Fruit fly (Drosophila melanogaster): ENCODE results near the gene CG17104.

Gene CG17104

dm6 chr2L:10676933-10677714, at the start of gene CG17104:
Gene CG17104, plus strand, starts transcription at chr2L:10677198.
- TF ChIP-seq noc (tag; optimal IDR thresholded peaks at IDR 0.05) = peak; percentile 38

- no peak for TF ChIP-seq noc (tag; optimal IDR thresholded peaks at IDR 0.05)
These were observed 44.3 kb upstream of the CG17104 start for dm6 chr2L:10632702-10633101.

DNA sequence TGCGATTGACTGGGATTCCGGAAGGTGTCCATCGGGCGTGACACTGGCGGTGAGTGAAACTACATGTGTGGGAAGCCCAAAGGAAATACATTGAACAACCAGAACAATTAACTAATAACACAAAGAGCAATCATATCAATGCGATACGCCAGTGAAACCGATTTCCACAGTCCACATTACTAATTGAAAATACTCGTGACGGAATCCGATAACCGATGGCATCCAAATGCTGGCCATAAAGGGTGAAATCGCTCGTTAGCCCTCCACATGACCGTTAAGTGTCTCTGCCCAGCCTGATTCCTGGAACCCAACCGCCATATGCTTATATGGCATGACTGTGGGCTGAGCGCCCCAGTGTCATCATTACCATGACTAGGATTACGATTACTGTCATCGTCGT, 38.6 kb upstream of the CG17104 start, which contains the start of gene CG7329:
Gene CG7329, minus strand, starts transcription at position 101 of the 400 bp plus-strand sequence.
- no peak for TF ChIP-seq noc (tag; optimal IDR thresholded peaks at IDR 0.05)

DNA sequence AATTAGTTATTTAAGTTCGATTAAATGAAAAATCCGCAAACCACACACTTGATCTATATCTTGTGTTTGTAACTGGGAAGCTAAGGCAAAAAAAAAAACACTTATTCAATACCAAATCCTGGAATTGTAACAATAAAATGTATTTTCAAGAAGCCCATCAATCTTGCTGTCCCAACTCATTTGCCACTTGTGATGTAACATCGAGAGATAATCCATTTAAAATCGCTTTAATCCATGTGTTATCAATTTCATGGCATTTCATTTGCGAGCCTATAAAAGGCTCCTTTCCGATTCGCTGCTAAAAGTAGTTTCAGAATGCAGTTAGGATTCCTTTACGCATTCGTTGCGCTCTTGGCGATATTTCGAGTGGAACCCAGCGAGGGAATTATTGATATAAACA, 37.4 kb upstream of the CG17104 start, which contains the start of gene CG31872:
Gene CG31872, plus strand, starts transcription at position 301 of the 400 bp plus-strand sequence.
- no peak for TF ChIP-seq noc (tag; optimal IDR thresholded peaks at IDR 0.05)

- TF ChIP-seq noc (tag; optimal IDR thresholded peaks at IDR 0.05) = no peak
These were observed 33.3 kb upstream of the CG17104 start, which contains the start of gene CG18284 for dm6 chr2L:10643671-10644070. Gene CG18284, plus strand, starts transcription at chr2L:10643971.

- no peak for TF ChIP-seq noc (tag; optimal IDR thresholded peaks at IDR 0.05)
These were observed 30.9 kb upstream of the CG17104 start, which contains the start of gene CG17097 for dm6 chr2L:10646115-10646514. Gene CG17097, plus strand, starts transcription at chr2L:10646415.

DNA sequence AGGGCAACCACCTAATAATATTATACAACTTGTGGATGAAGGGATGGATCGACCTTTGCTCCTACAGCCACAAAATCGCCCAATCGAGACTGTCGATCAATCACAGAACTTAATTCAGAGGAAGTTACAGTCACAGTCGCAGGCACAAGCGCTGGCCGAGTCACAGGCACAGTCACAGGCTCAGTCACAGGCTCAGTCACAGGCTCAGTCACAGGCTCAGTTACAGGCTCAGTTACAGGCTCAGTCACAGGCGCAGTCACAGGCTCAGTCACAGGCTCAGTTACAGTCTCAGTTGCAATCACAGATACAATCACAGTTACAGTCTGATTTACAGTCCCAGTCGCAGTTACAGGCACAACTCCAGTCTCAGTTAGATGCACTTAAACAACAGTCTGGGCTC, 30.3 kb upstream of the CG17104 start:
- TF ChIP-seq noc (tag; optimal IDR thresholded peaks at IDR 0.05) = no peak

DNA sequence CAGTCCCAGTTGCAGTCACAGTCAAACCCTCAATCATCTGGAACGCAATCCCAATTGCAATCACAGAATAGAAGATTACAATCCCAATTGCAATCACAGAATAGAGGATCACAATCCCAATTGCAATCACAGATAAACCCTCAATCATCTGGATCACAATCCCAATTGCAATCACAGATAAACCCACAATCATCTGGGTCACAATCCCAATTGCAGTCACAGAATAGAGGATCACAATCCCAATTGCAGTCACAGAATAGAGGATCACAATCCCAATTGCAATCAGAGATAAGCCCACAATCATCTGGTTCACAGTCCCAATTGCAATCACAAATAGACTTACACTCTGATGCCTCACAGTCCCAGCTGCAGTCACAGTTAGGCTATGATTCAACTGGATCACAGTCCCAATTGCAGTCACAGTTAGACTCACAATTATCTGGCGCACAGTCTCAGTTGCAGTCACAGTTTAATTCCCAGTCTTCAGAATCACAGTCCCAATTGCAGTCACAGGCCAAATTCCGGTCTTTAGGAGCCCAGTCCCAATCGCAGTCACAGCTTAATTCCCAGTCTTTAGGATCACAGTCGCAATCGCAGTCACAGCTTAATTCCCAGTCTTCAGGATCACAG, 29.2 kb upstream of the CG17104 start:
- TF ChIP-seq noc (tag; optimal IDR thresholded peaks at IDR 0.05) = no peak

DNA sequence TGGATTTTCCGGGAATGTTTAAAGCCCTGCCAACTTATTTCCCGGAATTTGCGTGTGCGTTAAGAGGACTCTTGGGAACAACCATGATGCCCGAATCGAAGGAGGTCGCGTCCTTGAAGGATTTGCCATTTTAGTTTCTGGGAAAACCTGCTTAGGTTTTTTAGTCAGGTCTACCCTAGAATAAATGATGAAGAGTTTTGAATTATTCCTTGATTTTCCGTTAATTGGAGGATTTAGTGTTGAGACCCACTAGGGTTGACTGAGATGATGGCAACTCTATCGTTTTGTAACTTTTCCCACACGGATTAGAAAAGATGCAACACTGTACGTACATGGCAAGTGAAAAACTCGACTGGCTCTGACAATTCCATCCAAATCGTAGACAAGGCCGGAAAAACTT, 25.7 kb upstream of the CG17104 start, which contains the start of gene dbf:
Gene dbf, plus strand, starts transcription at position 301 of the 400 bp plus-strand sequence.
- TF ChIP-seq noc (tag; optimal IDR thresholded peaks at IDR 0.05) = no peak

- TF ChIP-seq noc (tag; optimal IDR thresholded peaks at IDR 0.05) = no peak
These were observed 22.5 kb upstream of the CG17104 start for dm6 chr2L:10654520-10654919.

DNA sequence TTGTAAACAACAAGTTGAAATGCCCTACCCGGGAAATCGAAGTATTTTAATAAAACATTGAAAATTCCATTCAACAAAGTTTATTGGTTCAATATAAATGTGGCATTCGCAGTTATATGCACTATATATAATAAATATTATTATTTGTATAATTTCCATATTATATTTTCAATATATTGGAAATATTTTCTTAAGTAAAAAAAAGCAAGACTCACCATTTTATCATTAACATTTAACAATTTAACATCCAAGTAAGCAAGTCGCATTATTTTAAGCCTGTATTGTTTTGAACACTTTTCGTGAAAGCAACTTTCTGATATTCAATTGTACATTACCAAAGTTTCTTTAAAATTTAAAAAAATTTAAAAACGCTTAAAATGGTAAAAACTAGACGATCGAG, 19.0 kb upstream of the CG17104 start, which contains the start of gene CG45690:
Gene CG45690, plus strand, starts transcription at position 301 of the 400 bp plus-strand sequence.
- no peak for TF ChIP-seq noc (tag; optimal IDR thresholded peaks at IDR 0.05)

DNA sequence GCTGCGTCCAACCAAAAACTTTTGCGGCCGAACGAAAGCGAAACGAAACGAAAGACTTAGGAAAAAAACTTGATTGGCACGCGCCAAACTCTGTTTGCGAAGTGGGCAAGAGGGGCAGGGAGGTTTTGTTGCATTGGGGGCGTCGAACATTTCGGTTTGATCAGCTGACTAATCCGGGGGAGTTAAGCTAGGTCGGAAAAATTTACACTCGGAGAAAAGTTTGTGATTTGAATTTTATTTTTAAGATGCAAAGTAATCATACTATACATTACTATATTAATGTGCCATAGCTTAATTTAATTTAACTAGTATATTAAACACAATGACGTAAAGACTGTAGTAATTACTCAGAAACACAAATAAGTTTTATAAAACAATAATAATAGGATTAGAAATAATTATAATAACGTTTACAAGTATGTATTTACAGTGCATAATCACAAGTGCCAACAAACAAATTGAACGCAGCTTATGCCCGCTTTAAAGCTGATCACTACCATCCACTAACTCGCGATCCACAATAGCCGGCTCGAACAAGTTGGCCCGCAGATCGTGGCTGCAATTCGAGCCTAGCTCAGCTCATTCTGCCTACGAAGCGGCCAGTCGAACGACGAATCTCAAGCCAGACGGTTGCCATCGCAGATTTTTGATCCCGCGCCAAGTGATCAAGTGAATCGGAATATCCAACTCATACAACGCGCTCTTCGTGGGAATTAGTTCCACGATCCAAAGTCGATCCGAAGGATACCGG, 15.3 kb upstream of the CG17104 start, which contains the start of gene CG31871:
Gene CG31871, plus strand, starts transcription at position 592 of the 751 bp plus-strand sequence.
- peak; percentile 17 for TF ChIP-seq noc (tag; optimal IDR thresholded peaks at IDR 0.05)

dm6 chr2L:10665603-10666002, 11.4 kb upstream of the CG17104 start:
- peak; percentile 57 for TF ChIP-seq noc (tag; optimal IDR thresholded peaks at IDR 0.05)

- TF ChIP-seq noc (tag; optimal IDR thresholded peaks at IDR 0.05) = no peak
These were observed 5.5 kb upstream of the CG17104 start for dm6 chr2L:10671530-10671929.

DNA sequence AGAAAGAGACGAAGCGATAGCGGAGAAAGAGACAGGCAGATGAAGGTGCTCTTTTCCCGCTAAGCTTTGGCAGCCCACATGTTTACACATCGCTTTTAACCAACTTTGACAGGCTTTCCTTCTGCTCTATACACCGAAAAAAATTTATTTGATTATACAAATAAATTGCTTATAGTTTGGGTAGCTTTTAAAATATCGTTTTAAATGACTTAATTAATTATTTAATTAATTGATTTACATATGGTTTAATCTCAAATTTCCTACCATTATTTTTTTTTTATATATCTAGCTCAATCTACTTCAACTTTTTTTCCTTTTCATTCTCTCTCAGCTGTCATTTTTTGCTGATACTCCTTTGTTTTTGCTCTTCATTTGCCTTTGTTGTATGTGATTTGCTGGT, 4.0 kb upstream of the CG17104 start:
- TF ChIP-seq noc (tag; optimal IDR thresholded peaks at IDR 0.05) = no peak

- TF ChIP-seq noc (tag; optimal IDR thresholded peaks at IDR 0.05) = no peak
These were observed 704 bp downstream of the CG17104 start for dm6 chr2L:10677715-10678088.
